Fruit fly (Drosophila melanogaster): ENCODE measurements around the gene CG13937.

DNA sequence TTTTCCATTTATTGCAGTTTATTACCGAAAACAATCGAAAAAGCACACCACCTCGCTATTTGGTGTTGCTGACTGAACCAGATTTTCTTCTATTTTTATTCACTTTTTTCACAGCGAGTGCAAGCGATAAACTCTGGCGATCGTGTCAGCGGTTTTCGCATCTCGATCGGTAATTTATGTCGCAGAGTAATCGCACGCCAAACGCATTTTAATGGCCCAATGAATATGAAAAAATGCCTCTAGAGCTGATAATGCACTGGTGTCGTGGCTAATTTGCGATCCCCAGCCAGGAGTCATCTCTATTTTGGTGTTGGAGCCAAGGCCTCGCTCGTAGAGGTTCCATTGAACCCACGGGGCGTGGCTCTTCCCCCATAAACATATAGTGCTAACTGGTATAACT is 29.6 kb downstream of the CG13937 start:
- TF ChIP-seq CG7045 (GFP tag; optimal IDR thresholded peaks at IDR 0.05) (no peak), Clk (GFP tag; optimal IDR thresholded peaks at IDR 0.05) (no peak), toe (GFP tag; optimal IDR thresholded peaks at IDR 0.05) (no peak), kay (GFP tag; ENCODE audit: borderline replicate concordance) (no peak), Hr96 (GFP tag; optimal IDR thresholded peaks at IDR 0.05) (no peak), CG12768 (GFP tag; optimal IDR thresholded peaks at IDR 0.05) (no peak), tj (GFP tag; optimal IDR thresholded peaks at IDR 0.05) (no peak), cnc (optimal IDR thresholded peaks at IDR 0.05) (no peak), cic (GFP tag; optimal IDR thresholded peaks at IDR 0.05) (no peak), ovo (GFP tag; optimal IDR thresholded peaks at IDR 0.05) (no peak), CG14711 (tag; optimal IDR thresholded peaks at IDR 0.05) (no peak)

All from whole organism, adult.